Worm (Caenorhabditis elegans): ENCODE data around the gene pcdr-1.

- TF ChIP-seq pax-1 (tag; optimal IDR thresholded peaks at IDR 0.05) (no peak), tbx-7 (tag; optimal IDR thresholded peaks at IDR 0.05) (no peak), pros-1 (tag; optimal IDR thresholded peaks at IDR 0.05) (no peak), nfya-1 (tag; optimal IDR thresholded peaks at IDR 0.05) (no peak), sox-4 (tag; optimal IDR thresholded peaks at IDR 0.05) (no peak), mec-3 (tag; optimal IDR thresholded peaks at IDR 0.05; ENCODE audit: borderline replicate concordance) (no peak), C38D4.7 (GFP tag; optimal IDR thresholded peaks at IDR 0.05) (no peak), pha-4 (tag; optimal IDR thresholded peaks at IDR 0.05) (no peak), ama-1 (optimal IDR thresholded peaks at IDR 0.05) (no peak), dmd-4 (tag; optimal IDR thresholded peaks at IDR 0.05; ENCODE audit: borderline replicate concordance) (no peak), ceh-24 (tag; optimal IDR thresholded peaks at IDR 0.05) (no peak), K02D7.2 (tag; optimal IDR thresholded peaks at IDR 0.05) (no peak), ceh-45 (GFP tag; IDR thresholded peaks at IDR 0.05) (no peak)
These were observed 39.6 kb downstream of the pcdr-1 start for ce11 chrX:15706108-15706676.
